Worm (Caenorhabditis elegans) whole organism, L3 larva: Measurements from ENCODE around the gene C15C8.8.

Experiments
- R02D3.7 ChIP-seq: fragments of 150-350 bp; optimal IDR thresholded peaks from 2 replicates; lab custom pipeline; 2014; ENCODE audit warnings: missing biosample characterization, missing genetic modification characterization
- ZK546.5 ChIP-seq: sonication (generic microtip); optimal IDR thresholded peaks from 2 replicates; lab custom pipeline; 2017; ENCODE audit warnings: missing biosample characterization, missing genetic modification characterization
- aly-2 ChIP-seq: fragments of 150-350 bp; optimal IDR thresholded peaks from 2 replicates; lab custom pipeline; 2014; ENCODE audit warnings: missing biosample characterization, missing genetic modification characterization
- ama-1 ChIP-seq: fragments of 150-350 bp; optimal IDR thresholded peaks from 2 replicates; lab custom pipeline; 2018
- ceh-28 ChIP-seq: fragments of 150-350 bp; optimal IDR thresholded peaks from 2 replicates; lab custom pipeline; 2014; ENCODE audit warnings: missing biosample characterization, missing genetic modification reagents, missing genetic modification characterization
- ceh-9 ChIP-seq: sonication (generic microtip); optimal IDR thresholded peaks from 2 replicates; lab custom pipeline; 2018; ENCODE audit warnings: missing biosample characterization, missing genetic modification characterization
- daf-12 ChIP-seq: fragments of 150-350 bp; optimal IDR thresholded peaks from 2 replicates; lab custom pipeline; 2014; ENCODE audit warnings: missing biosample characterization, missing genetic modification reagents, missing genetic modification characterization
- egl-27 ChIP-seq: sonication (generic microtip); optimal IDR thresholded peaks from 4 replicates; lab custom pipeline; 2017; ENCODE audit warnings: missing biosample characterization, missing genetic modification reagents, missing genetic modification characterization
- elt-1 ChIP-seq: fragments of 150-350 bp; optimal IDR thresholded peaks from 2 replicates; lab custom pipeline; 2014; ENCODE audit warnings: missing biosample characterization, missing genetic modification characterization
- elt-2 ChIP-seq: sonication (generic microtip); optimal IDR thresholded peaks from 2 replicates; lab custom pipeline; 2016; ENCODE audit warnings: missing genetic modification reagents, mild to moderate bottlenecking, missing genetic modification characterization, missing compliant biosample characterization
- eor-1 ChIP-seq, 2 experiments: fragments of 150-350 bp; optimal IDR thresholded peaks; 2 replicates each; lab custom pipeline; 2014 to 2018; ENCODE audit warnings: missing biosample characterization in 2 of 2, missing genetic modification characterization in 2 of 2
- fkh-10 ChIP-seq: sonication (generic microtip); optimal IDR thresholded peaks from 2 replicates; lab custom pipeline; 2017; ENCODE audit warnings: missing biosample characterization, missing genetic modification reagents, missing genetic modification characterization
- fkh-2 ChIP-seq: fragments of 150-350 bp; optimal IDR thresholded peaks from 2 replicates; lab custom pipeline; 2014; ENCODE audit warnings: missing biosample characterization, missing genetic modification reagents, missing genetic modification characterization
- fos-1 ChIP-seq: fragments of 150-350 bp; optimal IDR thresholded peaks from 2 replicates; lab custom pipeline; 2014; ENCODE audit warnings: missing biosample characterization, missing genetic modification characterization
- hmg-11 ChIP-seq: sonication (generic microtip); optimal IDR thresholded peaks from 2 replicates; lab custom pipeline; 2016; ENCODE audit warnings: missing genetic modification characterization, missing compliant biosample characterization
- lin-15B ChIP-seq: fragments of 150-350 bp; optimal IDR thresholded peaks from 2 replicates; lab custom pipeline; 2014; ENCODE audit warnings: missing biosample characterization, missing genetic modification characterization
- lin-39 ChIP-seq: fragments of 150-350 bp; optimal IDR thresholded peaks from 2 replicates; lab custom pipeline; 2018; ENCODE audit warnings: missing biosample characterization, missing genetic modification reagents, missing genetic modification characterization
- mml-1 ChIP-seq: fragments of 150-350 bp; sonication (generic microtip); optimal IDR thresholded peaks from 3 replicates; lab custom pipeline; 2014; ENCODE audit warnings: missing biosample characterization, missing genetic modification characterization
- nfya-1 ChIP-seq: sonication (generic microtip); optimal IDR thresholded peaks from 2 replicates; lab custom pipeline; 2017; ENCODE audit warnings: missing genetic modification characterization, mild to moderate bottlenecking, missing compliant biosample characterization, antibody characterized with exemption, moderate library complexity; ENCODE audit not compliant: insufficient read depth
- nhr-12 ChIP-seq: fragments of 150-350 bp; optimal IDR thresholded peaks from 2 replicates; lab custom pipeline; 2014; ENCODE audit warnings: missing biosample characterization, missing genetic modification characterization
- nhr-23 ChIP-seq: fragments of 150-350 bp; optimal IDR thresholded peaks from 2 replicates; lab custom pipeline; 2014; ENCODE audit warnings: missing biosample characterization, missing genetic modification reagents, missing genetic modification characterization
- nhr-237 ChIP-seq: fragments of 150-350 bp; optimal IDR thresholded peaks from 2 replicates; lab custom pipeline; 2014; ENCODE audit warnings: missing biosample characterization, missing genetic modification characterization
- nhr-28 ChIP-seq: fragments of 150-350 bp; optimal IDR thresholded peaks from 2 replicates; lab custom pipeline; 2014; ENCODE audit warnings: missing biosample characterization, missing genetic modification characterization
- nhr-67 ChIP-seq: fragments of 150-350 bp; optimal IDR thresholded peaks from 2 replicates; lab custom pipeline; 2014; ENCODE audit warnings: missing biosample characterization, missing genetic modification characterization
- nhr-76 ChIP-seq: fragments of 150-350 bp; sonication (generic microtip); optimal IDR thresholded peaks from 5 replicates; lab custom pipeline; 2014; ENCODE audit warnings: missing biosample characterization, missing genetic modification characterization
- pha-4 ChIP-seq: fragments of 150-350 bp; optimal IDR thresholded peaks from 2 replicates; lab custom pipeline; 2014; ENCODE audit warnings: missing biosample characterization, missing genetic modification reagents, missing genetic modification characterization
- pqm-1 ChIP-seq: fragments of 150-350 bp; optimal IDR thresholded peaks from 2 replicates; lab custom pipeline; 2017; ENCODE audit warnings: missing biosample characterization, missing genetic modification characterization, inconsistent platforms
- sea-2 ChIP-seq: fragments of 150-350 bp; sonication (generic microtip); optimal IDR thresholded peaks from 4 replicates; lab custom pipeline; 2014; ENCODE audit warnings: missing biosample characterization, missing genetic modification reagents, missing genetic modification characterization
- skn-1 ChIP-seq: fragments of 150-350 bp; optimal IDR thresholded peaks from 2 replicates; lab custom pipeline; 2014; ENCODE audit warnings: missing biosample characterization, missing genetic modification characterization
- snpc-4 ChIP-seq: fragments of 150-350 bp; optimal IDR thresholded peaks from 2 replicates; lab custom pipeline; 2014; ENCODE audit warnings: missing biosample characterization, missing genetic modification characterization
- tbx-2 ChIP-seq: sonication (generic microtip); optimal IDR thresholded peaks from 2 replicates; lab custom pipeline; 2016; ENCODE audit warnings: mild to moderate bottlenecking, missing genetic modification characterization, missing compliant biosample characterization
- unc-62 ChIP-seq: fragments of 150-350 bp; sonication (generic microtip); optimal IDR thresholded peaks from 4 replicates; lab custom pipeline; 2014; ENCODE audit warnings: missing biosample characterization, missing genetic modification reagents, missing genetic modification characterization
- zag-1 ChIP-seq: fragments of 150-350 bp; optimal IDR thresholded peaks from 2 replicates; lab custom pipeline; 2014; ENCODE audit warnings: missing biosample characterization, missing genetic modification characterization
- ztf-4 ChIP-seq: fragments of 150-350 bp; optimal IDR thresholded peaks from 2 replicates; lab custom pipeline; 2014; ENCODE audit warnings: missing biosample characterization, missing genetic modification characterization

C15C8.8 gene

ce11 chrV:12718622-12719021 lies 33.7 kb downstream of the C15C8.8 start, which contains the start of gene str-181:
TSS of gene str-181 (minus strand) at chrV:12718722.
- no peak for TF ChIP-seq skn-1

ce11 chrV:12716447-12716846 lies 35.9 kb downstream of the C15C8.8 start, which contains the start of gene str-178:
TSS of gene str-178 (minus strand) at chrV:12716547.
- TF ChIP-seq unc-62 (no peak), snpc-4 (tag; lab: Kevin White, UChicago) (no peak), R02D3.7 (tag; lab: Kevin White, UChicago) (no peak), skn-1 (no peak), nfya-1 (tag; lab: Kevin White, UChicago) (no peak)

- TF ChIP-seq aly-2 (tag; lab: Kevin White, UChicago) (no peak), fos-1 (tag; lab: Kevin White, UChicago) (no peak), ceh-28 (no peak), pqm-1 (no peak), elt-1 (no peak)
Observed at ce11 chrV:12714120-12714519, 38.2 kb downstream of the C15C8.8 start, which contains the start of gene R11D1.4. TSS of gene R11D1.4 (minus strand) at chrV:12714220.

DNA sequence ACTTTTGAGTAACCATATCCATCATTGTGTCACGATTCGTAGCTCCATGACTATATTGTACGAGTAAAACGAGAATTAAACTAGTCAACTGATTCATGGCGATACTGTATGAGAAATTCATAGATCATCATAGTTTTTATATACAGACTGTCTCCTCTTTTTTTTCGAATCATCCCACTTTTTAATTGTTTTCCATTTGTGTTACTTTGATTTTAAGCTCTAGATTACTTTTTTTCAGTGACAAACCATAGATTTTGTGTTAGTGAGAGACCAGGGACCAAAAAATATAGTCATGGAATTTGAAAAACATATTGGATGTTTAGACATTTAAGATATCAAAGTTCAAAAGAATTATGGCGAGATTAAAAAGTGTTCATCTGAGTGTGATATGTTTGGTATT lies 40.3 kb downstream of the C15C8.8 start, which contains the start of gene R11D1.3:
Gene R11D1.3 (minus strand): TSS at position 101 of the 400 bp plus-strand sequence.
- TF ChIP-seq elt-1 (no peak), ztf-4 (tag; lab: Kevin White, UChicago) (no peak), unc-62 (no peak), elt-2 (tag; lab: Kevin White, UChicago) (no peak), mml-1 (no peak), nhr-28 (no peak), tbx-2 (tag; lab: Kevin White, UChicago) (no peak), nhr-67 (no peak), nhr-76 (tag; lab: Kevin White, UChicago) (no peak), pqm-1 (no peak), lin-39 (no peak), nhr-237 (tag; lab: Kevin White, UChicago) (no peak), ama-1 (no peak), snpc-4 (tag; lab: Kevin White, UChicago) (no peak), aly-2 (tag; lab: Kevin White, UChicago) (no peak), egl-27 (tag; lab: Kevin White, UChicago) (no peak), ZK546.5 (no peak), fos-1 (tag; lab: Kevin White, UChicago) (no peak), sea-2 (GFP tag; lab: Kevin White, UChicago) (no peak)

DNA sequence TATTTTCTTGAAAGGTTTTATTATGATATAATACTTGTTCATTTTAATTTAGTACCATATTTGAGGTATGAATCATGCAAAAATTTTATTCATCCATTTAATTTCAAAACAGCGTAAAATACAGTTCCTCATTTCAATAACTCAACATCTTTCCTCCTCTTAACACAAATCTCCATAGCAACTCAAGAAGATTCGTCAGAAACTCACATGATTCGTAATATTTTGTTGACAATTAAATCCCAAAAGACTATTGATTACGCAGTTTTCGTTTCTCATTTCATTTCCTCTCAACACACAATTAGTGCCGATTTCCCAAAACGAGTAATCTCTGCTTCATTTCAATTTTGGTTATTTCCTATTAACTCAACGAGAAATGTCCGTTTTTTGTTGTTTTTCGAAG lies 44.0 kb downstream of the C15C8.8 start, which contains the start of gene R11D1.2:
Gene R11D1.2 (plus strand): TSS at position 301 of the 400 bp plus-strand sequence.
- TF ChIP-seq lin-15B (no peak), ceh-9 (tag; lab: Kevin White, UChicago) (no peak), hmg-11 (tag; lab: Kevin White, UChicago) (no peak), nhr-12 (no peak), ztf-4 (tag; lab: Kevin White, UChicago) (no peak), ama-1 (no peak)

- TF ChIP-seq unc-62 (no peak), zag-1 (no peak), eor-1 (tag; optimal IDR thresholded peaks at IDR 0.05; lab: Kevin White, UChicago) (no peak), lin-39 (no peak), nhr-67 (no peak), daf-12 (tag; lab: Kevin White, UChicago) (no peak), fkh-2 (tag; lab: Kevin White, UChicago) (no peak)
- TF ChIP-seq, all 47 proteins: peak for 0
Observed at ce11 chrV:12706511-12706910, 45.8 kb downstream of the C15C8.8 start.

- TF ChIP-seq nhr-23 (tag; lab: Kevin White, UChicago), result no peak
- TF ChIP-seq zag-1, result no peak
- TF ChIP-seq R02D3.7 (tag; lab: Kevin White, UChicago), result no peak
- TF ChIP-seq fkh-10 (GFP tag; lab: Kevin White, UChicago), result no peak
- TF ChIP-seq pha-4 (tag; lab: Kevin White, UChicago), result no peak
- TF ChIP-seq pqm-1, result no peak
- no peak for TF ChIP-seq tbx-2 (tag; lab: Kevin White, UChicago)
Observed at ce11 chrV:12704077-12704476, 48.2 kb downstream of the C15C8.8 start, which contains the start of gene R11D1.1. TSS of gene R11D1.1 (plus strand) at chrV:12704377.
